Worm (Caenorhabditis elegans) whole organism, L3 larva: ENCODE results near the gene C05C10.8.

Experiments used
- R02D3.7 ChIP-seq: fragments of 150-350 bp; optimal IDR thresholded peaks from 2 replicates; lab custom pipeline; 2014; ENCODE audit warnings: missing biosample characterization, missing genetic modification characterization
- ZK546.5 ChIP-seq: sonication (generic microtip); optimal IDR thresholded peaks from 2 replicates; lab custom pipeline; 2017; ENCODE audit warnings: missing biosample characterization, missing genetic modification characterization
- aly-2 ChIP-seq: fragments of 150-350 bp; optimal IDR thresholded peaks from 2 replicates; lab custom pipeline; 2014; ENCODE audit warnings: missing biosample characterization, missing genetic modification characterization
- ama-1 ChIP-seq: fragments of 150-350 bp; optimal IDR thresholded peaks from 2 replicates; lab custom pipeline; 2018
- ceh-16 ChIP-seq: sonication (generic microtip); optimal IDR thresholded peaks from 2 replicates; lab custom pipeline; 2017; ENCODE audit warnings: missing biosample characterization, missing genetic modification characterization
- ceh-28 ChIP-seq: fragments of 150-350 bp; optimal IDR thresholded peaks from 2 replicates; lab custom pipeline; 2014; ENCODE audit warnings: missing biosample characterization, missing genetic modification reagents, missing genetic modification characterization
- ceh-82 ChIP-seq: fragments of 150-350 bp; optimal IDR thresholded peaks from 2 replicates; lab custom pipeline; 2014; ENCODE audit warnings: missing biosample characterization, missing genetic modification characterization
- ceh-9 ChIP-seq: sonication (generic microtip); optimal IDR thresholded peaks from 2 replicates; lab custom pipeline; 2018; ENCODE audit warnings: missing biosample characterization, missing genetic modification characterization
- daf-12 ChIP-seq: fragments of 150-350 bp; optimal IDR thresholded peaks from 2 replicates; lab custom pipeline; 2014; ENCODE audit warnings: missing biosample characterization, missing genetic modification reagents, missing genetic modification characterization
- egl-27 ChIP-seq: sonication (generic microtip); optimal IDR thresholded peaks from 4 replicates; lab custom pipeline; 2017; ENCODE audit warnings: missing biosample characterization, missing genetic modification reagents, missing genetic modification characterization
- egl-5 ChIP-seq: fragments of 150-350 bp; optimal IDR thresholded peaks from 2 replicates; lab custom pipeline; 2017; ENCODE audit warnings: missing biosample characterization, missing genetic modification reagents, missing genetic modification characterization, inconsistent platforms
- elt-1 ChIP-seq: fragments of 150-350 bp; optimal IDR thresholded peaks from 2 replicates; lab custom pipeline; 2014; ENCODE audit warnings: missing biosample characterization, missing genetic modification characterization
- elt-2 ChIP-seq: sonication (generic microtip); optimal IDR thresholded peaks from 2 replicates; lab custom pipeline; 2016; ENCODE audit warnings: missing genetic modification reagents, mild to moderate bottlenecking, missing genetic modification characterization, missing compliant biosample characterization
- elt-3 ChIP-seq, 3 experiments: fragments of 150-350 bp in 1 of 3; sonication (generic microtip) in 2 of 3; optimal IDR thresholded peaks; 2 replicates in 2 of 3; 4 replicates in 1 of 3; lab custom pipeline; 2014 to 2017; ENCODE audit warnings: missing biosample characterization in 3 of 3, missing genetic modification characterization in 3 of 3
- eor-1 ChIP-seq, 2 experiments: fragments of 150-350 bp; optimal IDR thresholded peaks; 2 replicates each; lab custom pipeline; 2014 to 2018; ENCODE audit warnings: missing biosample characterization in 2 of 2, missing genetic modification characterization in 2 of 2
- fkh-10 ChIP-seq: sonication (generic microtip); optimal IDR thresholded peaks from 2 replicates; lab custom pipeline; 2017; ENCODE audit warnings: missing biosample characterization, missing genetic modification reagents, missing genetic modification characterization
- fkh-2 ChIP-seq: fragments of 150-350 bp; optimal IDR thresholded peaks from 2 replicates; lab custom pipeline; 2014; ENCODE audit warnings: missing biosample characterization, missing genetic modification reagents, missing genetic modification characterization
- fos-1 ChIP-seq: fragments of 150-350 bp; optimal IDR thresholded peaks from 2 replicates; lab custom pipeline; 2014; ENCODE audit warnings: missing biosample characterization, missing genetic modification characterization
- hmg-11 ChIP-seq: sonication (generic microtip); optimal IDR thresholded peaks from 2 replicates; lab custom pipeline; 2016; ENCODE audit warnings: missing genetic modification characterization, missing compliant biosample characterization
- jun-1 ChIP-seq: fragments of 150-350 bp; optimal IDR thresholded peaks from 2 replicates; lab custom pipeline; 2014; ENCODE audit warnings: missing biosample characterization, missing genetic modification reagents, missing genetic modification characterization
- lin-15B ChIP-seq: fragments of 150-350 bp; optimal IDR thresholded peaks from 2 replicates; lab custom pipeline; 2014; ENCODE audit warnings: missing biosample characterization, missing genetic modification characterization
- lin-39 ChIP-seq: fragments of 150-350 bp; optimal IDR thresholded peaks from 2 replicates; lab custom pipeline; 2018; ENCODE audit warnings: missing biosample characterization, missing genetic modification reagents, missing genetic modification characterization
- lsy-12 ChIP-seq: sonication (generic microtip); optimal IDR thresholded peaks from 2 replicates; lab custom pipeline; 2016; ENCODE audit warnings: mild to moderate bottlenecking, missing genetic modification characterization, missing compliant biosample characterization
- mdl-1 ChIP-seq: fragments of 150-350 bp; optimal IDR thresholded peaks from 2 replicates; lab custom pipeline; 2014; ENCODE audit warnings: missing biosample characterization, missing genetic modification characterization
- mml-1 ChIP-seq: fragments of 150-350 bp; sonication (generic microtip); optimal IDR thresholded peaks from 3 replicates; lab custom pipeline; 2014; ENCODE audit warnings: missing biosample characterization, missing genetic modification characterization
- nfya-1 ChIP-seq: sonication (generic microtip); optimal IDR thresholded peaks from 2 replicates; lab custom pipeline; 2017; ENCODE audit warnings: missing genetic modification characterization, mild to moderate bottlenecking, missing compliant biosample characterization, antibody characterized with exemption, moderate library complexity; ENCODE audit not compliant: insufficient read depth
- nhr-11 ChIP-seq: fragments of 150-350 bp; optimal IDR thresholded peaks from 2 replicates; lab custom pipeline; 2014; ENCODE audit warnings: missing biosample characterization, missing genetic modification characterization
- nhr-12 ChIP-seq: fragments of 150-350 bp; optimal IDR thresholded peaks from 2 replicates; lab custom pipeline; 2014; ENCODE audit warnings: missing biosample characterization, missing genetic modification characterization
- nhr-23 ChIP-seq: fragments of 150-350 bp; optimal IDR thresholded peaks from 2 replicates; lab custom pipeline; 2014; ENCODE audit warnings: missing biosample characterization, missing genetic modification reagents, missing genetic modification characterization
- nhr-237 ChIP-seq: fragments of 150-350 bp; optimal IDR thresholded peaks from 2 replicates; lab custom pipeline; 2014; ENCODE audit warnings: missing biosample characterization, missing genetic modification characterization
- nhr-25 ChIP-seq: sonication (generic microtip); optimal IDR thresholded peaks from 2 replicates; lab custom pipeline; 2017; ENCODE audit warnings: missing biosample characterization, missing genetic modification characterization
- nhr-28 ChIP-seq: fragments of 150-350 bp; optimal IDR thresholded peaks from 2 replicates; lab custom pipeline; 2014; ENCODE audit warnings: missing biosample characterization, missing genetic modification characterization
- nhr-43 ChIP-seq: sonication (generic microtip); optimal IDR thresholded peaks from 2 replicates; lab custom pipeline; 2016; ENCODE audit warnings: mild to moderate bottlenecking, missing genetic modification characterization, missing compliant biosample characterization; ENCODE audit not compliant: poor library complexity, severe bottlenecking
- nhr-67 ChIP-seq: fragments of 150-350 bp; optimal IDR thresholded peaks from 2 replicates; lab custom pipeline; 2014; ENCODE audit warnings: missing biosample characterization, missing genetic modification characterization
- nhr-76 ChIP-seq: fragments of 150-350 bp; sonication (generic microtip); optimal IDR thresholded peaks from 5 replicates; lab custom pipeline; 2014; ENCODE audit warnings: missing biosample characterization, missing genetic modification characterization
- nhr-77 ChIP-seq: fragments of 150-350 bp; optimal IDR thresholded peaks from 2 replicates; lab custom pipeline; 2014; ENCODE audit warnings: missing biosample characterization, missing genetic modification characterization
- pha-4 ChIP-seq: fragments of 150-350 bp; optimal IDR thresholded peaks from 2 replicates; lab custom pipeline; 2014; ENCODE audit warnings: missing biosample characterization, missing genetic modification reagents, missing genetic modification characterization
- pqm-1 ChIP-seq: fragments of 150-350 bp; optimal IDR thresholded peaks from 2 replicates; lab custom pipeline; 2017; ENCODE audit warnings: missing biosample characterization, missing genetic modification characterization, inconsistent platforms
- sea-2 ChIP-seq: fragments of 150-350 bp; sonication (generic microtip); optimal IDR thresholded peaks from 4 replicates; lab custom pipeline; 2014; ENCODE audit warnings: missing biosample characterization, missing genetic modification reagents, missing genetic modification characterization
- skn-1 ChIP-seq: fragments of 150-350 bp; optimal IDR thresholded peaks from 2 replicates; lab custom pipeline; 2014; ENCODE audit warnings: missing biosample characterization, missing genetic modification characterization
- snpc-4 ChIP-seq: fragments of 150-350 bp; optimal IDR thresholded peaks from 2 replicates; lab custom pipeline; 2014; ENCODE audit warnings: missing biosample characterization, missing genetic modification characterization
- tbx-2 ChIP-seq: sonication (generic microtip); optimal IDR thresholded peaks from 2 replicates; lab custom pipeline; 2016; ENCODE audit warnings: mild to moderate bottlenecking, missing genetic modification characterization, missing compliant biosample characterization
- unc-39 ChIP-seq: sonication (generic microtip); optimal IDR thresholded peaks from 4 replicates; lab custom pipeline; 2017; ENCODE audit warnings: missing biosample characterization, missing genetic modification characterization
- unc-62 ChIP-seq: fragments of 150-350 bp; sonication (generic microtip); optimal IDR thresholded peaks from 4 replicates; lab custom pipeline; 2014; ENCODE audit warnings: missing biosample characterization, missing genetic modification reagents, missing genetic modification characterization
- zag-1 ChIP-seq: fragments of 150-350 bp; optimal IDR thresholded peaks from 2 replicates; lab custom pipeline; 2014; ENCODE audit warnings: missing biosample characterization, missing genetic modification characterization
- ztf-11 ChIP-seq: fragments of 150-350 bp; optimal IDR thresholded peaks from 2 replicates; lab custom pipeline; 2014; ENCODE audit warnings: missing biosample characterization, missing genetic modification characterization
- ztf-4 ChIP-seq: fragments of 150-350 bp; optimal IDR thresholded peaks from 2 replicates; lab custom pipeline; 2014; ENCODE audit warnings: missing biosample characterization, missing genetic modification characterization

The C05C10.8 gene

DNA sequence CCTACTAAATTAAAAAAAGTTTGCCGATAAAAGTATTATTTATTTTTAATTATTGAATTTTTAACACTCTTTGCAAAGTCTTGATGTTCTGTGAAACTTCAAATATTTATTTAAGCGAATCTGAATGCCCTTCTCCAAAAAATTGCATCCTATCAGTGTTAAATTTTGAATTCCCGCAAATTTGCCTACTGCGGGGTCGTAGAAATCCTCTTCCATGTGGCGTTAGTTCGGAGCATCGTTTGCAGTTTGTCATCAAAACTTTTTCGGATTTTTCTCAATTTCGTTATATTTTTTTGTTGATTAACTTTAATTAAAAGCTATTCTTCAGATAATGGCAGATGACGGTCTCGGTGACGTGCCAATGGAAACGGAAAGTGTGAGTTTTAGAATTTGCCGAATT lies 22.6 kb upstream of the C05C10.8 start, which contains the start of gene ufd-3 (continued):
- TF ChIP-seq nhr-76 (tag; lab: Kevin White, UChicago): no peak
- TF ChIP-seq nhr-237 (tag; lab: Kevin White, UChicago): no peak
- no peak for TF ChIP-seq zag-1 (tag; lab: Kevin White, UChicago)
- TF ChIP-seq ama-1: peak; percentile 33
- TF ChIP-seq nhr-25 (tag; lab: Kevin White, UChicago): peak; percentile 76
- TF ChIP-seq tbx-2 (tag; lab: Kevin White, UChicago): peak; percentile 14
- TF ChIP-seq ZK546.5 (tag; lab: Kevin White, UChicago): no peak
- no peak for TF ChIP-seq elt-3 (tag; optimal IDR thresholded peaks at IDR 0.05; lab: Kevin White, UChicago)
- TF ChIP-seq elt-1 (tag; lab: Kevin White, UChicago): no peak
- no peak for TF ChIP-seq aly-2
- TF ChIP-seq mdl-1 (tag; lab: Kevin White, UChicago): no peak
- TF ChIP-seq lin-15B: peak; percentile 94
- peak; percentile 37 for TF ChIP-seq hmg-11 (tag; lab: Kevin White, UChicago)
- no peak for TF ChIP-seq nhr-28 (tag; lab: Kevin White, UChicago)
- peak; percentile 91 for TF ChIP-seq skn-1 (tag; lab: Kevin White, UChicago)
- TF ChIP-seq ztf-11 (tag; lab: Kevin White, UChicago): no peak
- peak; percentile 81 for TF ChIP-seq lin-39
- TF ChIP-seq unc-39 (tag; lab: Kevin White, UChicago): no peak
- peak; percentile 89 for TF ChIP-seq nhr-23 (tag; lab: Kevin White, UChicago)

DNA sequence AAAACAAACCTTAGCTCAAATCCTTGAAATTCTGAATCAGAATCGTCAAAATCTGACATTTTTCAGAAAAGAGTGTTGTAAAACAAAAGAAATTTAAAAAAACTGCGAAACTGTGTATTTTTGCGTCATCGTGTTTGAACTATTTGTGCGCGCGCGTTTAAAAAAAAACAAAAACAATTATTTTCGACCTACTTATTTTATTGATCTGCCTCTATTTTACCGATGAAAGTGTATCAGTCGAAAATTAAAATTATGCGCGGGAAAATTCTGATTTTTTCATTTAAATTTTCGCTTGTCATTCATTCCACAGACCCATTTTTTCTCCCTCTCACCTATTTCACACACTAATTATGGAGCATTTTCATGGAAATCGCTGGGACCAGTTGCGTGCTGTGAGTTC lies 21.1 kb upstream of the C05C10.8 start, which contains the start of the genes C05C10.7 and C05C10.5:
TSS of gene C05C10.7 (minus strand) at position 95 of the 400 bp plus-strand sequence.
TSS of gene C05C10.5 (plus strand) at position 164 of the 400 bp plus-strand sequence.
- TF ChIP-seq ceh-28 (tag; lab: Kevin White, UChicago): no peak

DNA sequence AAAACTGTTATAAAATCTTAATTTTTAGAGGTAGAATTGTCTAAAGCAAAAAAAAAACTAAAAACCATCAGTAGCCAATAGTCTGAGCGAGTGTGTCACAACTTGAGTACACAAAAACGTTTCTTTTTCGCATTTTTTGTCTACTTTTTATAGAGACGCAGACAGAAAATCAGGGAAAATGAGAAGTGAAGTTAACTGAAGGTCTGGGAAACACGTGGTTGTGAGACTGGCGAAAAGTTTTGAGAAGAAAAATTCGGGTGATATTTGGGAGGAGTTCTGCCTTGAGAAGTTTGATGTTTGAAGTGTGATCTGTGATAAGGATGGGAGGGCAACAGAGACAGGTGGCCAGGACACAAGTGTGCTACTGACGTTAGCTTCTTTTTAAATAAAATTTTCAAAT lies 19.8 kb upstream of the C05C10.8 start:
- TF ChIP-seq zag-1 (tag; lab: Kevin White, UChicago): no peak
- peak; percentile 80 for TF ChIP-seq nhr-43 (tag; lab: Kevin White, UChicago)
- no peak for TF ChIP-seq fkh-10 (GFP tag; lab: Kevin White, UChicago)
- TF ChIP-seq nhr-28 (tag; lab: Kevin White, UChicago): no peak
- TF ChIP-seq egl-5 (tag; lab: Kevin White, UChicago): peak; percentile 16
- TF ChIP-seq fos-1 (tag; lab: Kevin White, UChicago): no peak
- TF ChIP-seq R02D3.7 (tag; lab: Kevin White, UChicago): peak; percentile 33
- no peak for TF ChIP-seq unc-39 (tag; lab: Kevin White, UChicago)
- TF ChIP-seq snpc-4 (tag; lab: Kevin White, UChicago): no peak
- peak; percentile 61 for TF ChIP-seq pqm-1 (tag; lab: Kevin White, UChicago)
- peak; percentile 60 for TF ChIP-seq lin-15B
- no peak for TF ChIP-seq unc-62 (GFP tag; lab: Kevin White, UChicago)
- TF ChIP-seq nfya-1 (tag; lab: Kevin White, UChicago): peak; percentile 75
- peak; percentile 45 for TF ChIP-seq lsy-12 (tag; lab: Kevin White, UChicago)
- no peak for TF ChIP-seq eor-1 (tag; optimal IDR thresholded peaks at IDR 0.05; lab: Kevin White, UChicago)
- peak; percentile 65 for TF ChIP-seq mdl-1 (tag; lab: Kevin White, UChicago)
- peak; percentile 94 for TF ChIP-seq nhr-11 (tag; lab: Kevin White, UChicago)
- peak; percentile 92 for TF ChIP-seq ama-1
- peak; percentile 33 for TF ChIP-seq hmg-11 (tag; lab: Kevin White, UChicago)
- TF ChIP-seq pha-4 (tag; lab: Kevin White, UChicago): peak; percentile 94
- TF ChIP-seq nhr-76 (tag; lab: Kevin White, UChicago): peak; percentile 48
- TF ChIP-seq nhr-67 (tag; lab: Kevin White, UChicago): no peak
- TF ChIP-seq jun-1 (tag; lab: Kevin White, UChicago): peak; percentile 52
- TF ChIP-seq mml-1 (tag; lab: Kevin White, UChicago): no peak
- peak; percentile 39 for TF ChIP-seq ceh-28 (tag; lab: Kevin White, UChicago)
- no peak for TF ChIP-seq ceh-9
- TF ChIP-seq ceh-16 (tag; lab: Kevin White, UChicago): no peak
- TF ChIP-seq ztf-11 (tag; lab: Kevin White, UChicago): no peak
- peak; percentile 58 for TF ChIP-seq egl-27 (tag; lab: Kevin White, UChicago)
- no peak for TF ChIP-seq nhr-12 (tag; lab: Kevin White, UChicago)
- no peak for TF ChIP-seq skn-1 (tag; lab: Kevin White, UChicago)
- peak; percentile 86 for TF ChIP-seq nhr-23 (tag; lab: Kevin White, UChicago)
- TF ChIP-seq sea-2 (GFP tag; lab: Kevin White, UChicago): no peak
- TF ChIP-seq lin-39: peak; percentile 2
- no peak for TF ChIP-seq fkh-2 (tag; lab: Kevin White, UChicago)
- no peak for TF ChIP-seq daf-12 (tag; lab: Kevin White, UChicago)
- no peak for TF ChIP-seq ztf-4 (tag; lab: Kevin White, UChicago)
- TF ChIP-seq tbx-2 (tag; lab: Kevin White, UChicago): peak; percentile 21
- TF ChIP-seq aly-2: no peak
- TF ChIP-seq nhr-25 (tag; lab: Kevin White, UChicago): peak; percentile 79
- no peak for TF ChIP-seq ceh-82 (tag; lab: Kevin White, UChicago)
- no peak for TF ChIP-seq ZK546.5 (tag; lab: Kevin White, UChicago)
- peak; percentile 75 for TF ChIP-seq elt-2 (tag; lab: Kevin White, UChicago)
- TF ChIP-seq nhr-237 (tag; lab: Kevin White, UChicago): no peak
- no peak for TF ChIP-seq nhr-77 (tag; lab: Kevin White, UChicago)
- no peak for TF ChIP-seq elt-1 (tag; lab: Kevin White, UChicago)
- TF ChIP-seq elt-3 (tag; optimal IDR thresholded peaks at IDR 0.05; lab: Kevin White, UChicago): no peak
- TF ChIP-seq, all 47 proteins: peak for 21
